Worm (Caenorhabditis elegans) whole organism, L2 larva: ENCODE data around the gene T06C12.14.

Source experiments
- C34F6.9 ChIP-seq: fragments of 150-350 bp; optimal IDR thresholded peaks from 2 replicates; lab custom pipeline; 2014; ENCODE audit warnings: missing biosample characterization, missing genetic modification characterization
- F13H6.1 ChIP-seq: sonication (generic microtip); optimal IDR thresholded peaks from 2 replicates; lab custom pipeline; 2016; ENCODE audit warnings: missing genetic modification characterization, missing compliant biosample characterization
- alr-1 ChIP-seq: fragments of 150-350 bp; optimal IDR thresholded peaks from 2 replicates; lab custom pipeline; 2014; ENCODE audit warnings: missing biosample characterization, missing genetic modification characterization
- aly-2 ChIP-seq: fragments of 150-350 bp; optimal IDR thresholded peaks from 2 replicates; lab custom pipeline; 2014; ENCODE audit warnings: missing biosample characterization, missing genetic modification characterization
- blmp-1 ChIP-seq: sonication (generic microtip); optimal IDR thresholded peaks from 2 replicates; lab custom pipeline; 2017; ENCODE audit warnings: missing genetic modification characterization, mild to moderate bottlenecking, missing compliant biosample characterization, antibody characterized with exemption, moderate library complexity; ENCODE audit not compliant: insufficient read depth
- ceh-16 ChIP-seq: fragments of 150-350 bp; optimal IDR thresholded peaks from 2 replicates; lab custom pipeline; 2014; ENCODE audit warnings: missing biosample characterization, missing genetic modification characterization
- crh-2 ChIP-seq: sonication (generic microtip); optimal IDR thresholded peaks from 2 replicates; lab custom pipeline; 2017; ENCODE audit warnings: missing biosample characterization, missing genetic modification characterization
- dmd-4 ChIP-seq: sonication (generic microtip); optimal IDR thresholded peaks from 2 replicates; lab custom pipeline; 2017; ENCODE audit warnings: missing biosample characterization, missing genetic modification characterization
- egl-27 ChIP-seq: sonication (generic microtip); optimal IDR thresholded peaks from 3 replicates; lab custom pipeline; 2017; ENCODE audit warnings: missing biosample characterization, missing genetic modification reagents, missing genetic modification characterization
- fos-1 ChIP-seq: fragments of 150-350 bp; optimal IDR thresholded peaks from 2 replicates; lab custom pipeline; 2014; ENCODE audit warnings: missing biosample characterization, missing genetic modification characterization
- lin-11 ChIP-seq: fragments of 150-350 bp; sonication (generic microtip); optimal IDR thresholded peaks from 2 replicates; lab custom pipeline; 2014; ENCODE audit warnings: missing biosample characterization, missing genetic modification characterization, inconsistent platforms, mixed read lengths
- lin-13 ChIP-seq: fragments of 150-350 bp; optimal IDR thresholded peaks from 2 replicates; lab custom pipeline; 2014; ENCODE audit warnings: missing biosample characterization, missing genetic modification reagents, missing genetic modification characterization
- lsy-2 ChIP-seq, 2 experiments: fragments of 150-350 bp in 1 of 2; sonication (generic microtip) in 1 of 2; optimal IDR thresholded peaks; 2 replicates each; lab custom pipeline; 2014 to 2017; ENCODE audit warnings: missing biosample characterization in 2 of 2, missing genetic modification characterization in 2 of 2
- mab-5 ChIP-seq: fragments of 150-350 bp; optimal IDR thresholded peaks from 2 replicates; lab custom pipeline; 2014; ENCODE audit warnings: missing biosample characterization, missing genetic modification characterization
- nhr-10 ChIP-seq: sonication (generic microtip); optimal IDR thresholded peaks from 2 replicates; lab custom pipeline; 2017; ENCODE audit warnings: missing biosample characterization, missing genetic modification characterization
- nhr-11 ChIP-seq: fragments of 150-350 bp; optimal IDR thresholded peaks from 2 replicates; lab custom pipeline; 2014; ENCODE audit warnings: missing biosample characterization, missing genetic modification characterization
- nhr-12 ChIP-seq: fragments of 150-350 bp; optimal IDR thresholded peaks from 2 replicates; lab custom pipeline; 2014; ENCODE audit warnings: missing biosample characterization, missing genetic modification characterization
- nhr-129 ChIP-seq: fragments of 150-350 bp; optimal IDR thresholded peaks from 2 replicates; lab custom pipeline; 2014; ENCODE audit warnings: missing biosample characterization, missing genetic modification characterization
- nhr-21 ChIP-seq: fragments of 150-350 bp; optimal IDR thresholded peaks from 2 replicates; lab custom pipeline; 2014; ENCODE audit warnings: missing biosample characterization, missing genetic modification characterization
- nhr-23 ChIP-seq: fragments of 150-350 bp; optimal IDR thresholded peaks from 2 replicates; lab custom pipeline; 2014; ENCODE audit warnings: missing biosample characterization, missing genetic modification reagents, missing genetic modification characterization
- nhr-237 ChIP-seq: fragments of 150-350 bp; optimal IDR thresholded peaks from 2 replicates; lab custom pipeline; 2014; ENCODE audit warnings: missing biosample characterization, missing genetic modification characterization
- nhr-25 ChIP-seq: fragments of 150-350 bp; sonication (generic microtip); optimal IDR thresholded peaks from 3 replicates; lab custom pipeline; 2014; ENCODE audit warnings: missing biosample characterization, missing genetic modification characterization
- nhr-6 ChIP-seq: fragments of 150-350 bp; optimal IDR thresholded peaks from 2 replicates; lab custom pipeline; 2014; ENCODE audit warnings: missing biosample characterization, missing genetic modification characterization
- nhr-77 ChIP-seq: fragments of 150-350 bp; optimal IDR thresholded peaks from 2 replicates; lab custom pipeline; 2014; ENCODE audit warnings: missing biosample characterization, missing genetic modification characterization
- sem-4 ChIP-seq: fragments of 150-350 bp; optimal IDR thresholded peaks from 2 replicates; lab custom pipeline; 2014; ENCODE audit warnings: missing biosample characterization, missing genetic modification reagents, missing genetic modification characterization
- skn-1 ChIP-seq: sonication (generic microtip); optimal IDR thresholded peaks from 2 replicates; lab custom pipeline; 2017; ENCODE audit warnings: missing biosample characterization, missing genetic modification characterization
- sma-9 ChIP-seq, 2 experiments: fragments of 150-350 bp in 1 of 2; sonication (generic microtip) in 1 of 2; optimal IDR thresholded peaks; 2 replicates each; lab custom pipeline; 2014 to 2016; ENCODE audit warnings: missing genetic modification characterization in 2 of 2, mild to moderate bottlenecking in 1 of 2, missing biosample characterization in 1 of 2, missing compliant biosample characterization in 1 of 2, missing genetic modification reagents in 1 of 2, moderate library complexity in 1 of 2
- snpc-4 ChIP-seq: fragments of 150-350 bp; optimal IDR thresholded peaks from 2 replicates; lab custom pipeline; 2014; ENCODE audit warnings: missing biosample characterization, missing genetic modification characterization
- unc-55 ChIP-seq: fragments of 150-350 bp; sonication (generic microtip); optimal IDR thresholded peaks from 3 replicates; lab custom pipeline; 2014; ENCODE audit warnings: missing biosample characterization, missing genetic modification reagents, missing genetic modification characterization
- unc-62 ChIP-seq: fragments of 150-350 bp; optimal IDR thresholded peaks from 2 replicates; lab custom pipeline; 2014; ENCODE audit warnings: missing biosample characterization, missing genetic modification reagents, missing genetic modification characterization
- zag-1 ChIP-seq: fragments of 150-350 bp; optimal IDR thresholded peaks from 2 replicates; lab custom pipeline; 2014; ENCODE audit warnings: missing biosample characterization, missing genetic modification characterization
- ztf-1 ChIP-seq: fragments of 200-800 bp; sonication (Bioruptor generic); conservative IDR thresholded peaks from 2 replicates; pipeline ENCODE4 v1.3.6; 2022; ENCODE audit warnings: missing genetic modification characterization, missing compliant biosample characterization
- ztf-11 ChIP-seq: sonication (generic microtip); optimal IDR thresholded peaks from 2 replicates; lab custom pipeline; 2017; ENCODE audit warnings: missing biosample characterization, missing genetic modification characterization
- ztf-4 ChIP-seq: fragments of 150-350 bp; optimal IDR thresholded peaks from 2 replicates; lab custom pipeline; 2014; ENCODE audit warnings: missing biosample characterization, missing genetic modification characterization

Gene T06C12.14

ce11 chrV:15914774-15915173 lies 15.0 kb downstream of the T06C12.14 start:
- no peak for TF ChIP-seq blmp-1 (tag; lab: Kevin White, UChicago)
- TF ChIP-seq mab-5 (tag; lab: Kevin White, UChicago) = no peak
- no peak for TF ChIP-seq C34F6.9 (tag; lab: Kevin White, UChicago)
- no peak for TF ChIP-seq nhr-21
- TF ChIP-seq nhr-12 (tag; lab: Kevin White, UChicago) = no peak
- TF ChIP-seq ztf-4 = no peak
- no peak for TF ChIP-seq ztf-11
- TF ChIP-seq zag-1 (tag; lab: Kevin White, UChicago) = no peak
- TF ChIP-seq lin-13 (GFP tag; lab: Kevin White, UChicago) = no peak
- TF ChIP-seq nhr-11 (tag; lab: Kevin White, UChicago) = no peak
- no peak for TF ChIP-seq nhr-129 (tag; lab: Kevin White, UChicago)
- no peak for TF ChIP-seq skn-1 (tag; lab: Kevin White, UChicago)
- no peak for TF ChIP-seq snpc-4 (tag; lab: Kevin White, UChicago)
- TF ChIP-seq lin-11 (tag; lab: Kevin White, UChicago) = no peak
- TF ChIP-seq unc-62 (GFP tag; lab: Kevin White, UChicago) = no peak
- no peak for TF ChIP-seq nhr-10
- TF ChIP-seq sma-9 (GFP tag; optimal IDR thresholded peaks at IDR 0.05; lab: Kevin White, UChicago) = no peak
- no peak for TF ChIP-seq sma-9 (tag; optimal IDR thresholded peaks at IDR 0.05; lab: Kevin White, UChicago)

ce11 chrV:15915307-15915706 lies 15.5 kb downstream of the T06C12.14 start:
- no peak for TF ChIP-seq lsy-2 (tag; optimal IDR thresholded peaks at IDR 0.05; lab: Kevin White, UChicago)
- TF ChIP-seq ztf-4 = no peak
- TF ChIP-seq blmp-1 (tag; lab: Kevin White, UChicago) = no peak
- TF ChIP-seq fos-1 (tag; lab: Kevin White, UChicago) = no peak
- no peak for TF ChIP-seq skn-1 (tag; lab: Kevin White, UChicago)
- no peak for TF ChIP-seq nhr-237 (tag; lab: Kevin White, UChicago)
- no peak for TF ChIP-seq nhr-11 (tag; lab: Kevin White, UChicago)
- TF ChIP-seq mab-5 (tag; lab: Kevin White, UChicago) = no peak
- TF ChIP-seq ztf-1 = no peak
- TF ChIP-seq unc-55 (GFP tag; lab: Kevin White, UChicago) = no peak
- no peak for TF ChIP-seq egl-27 (tag; lab: Kevin White, UChicago)
- no peak for TF ChIP-seq nhr-77 (tag; lab: Kevin White, UChicago)
- no peak for TF ChIP-seq sem-4 (tag; lab: Kevin White, UChicago)

ce11 chrV:15915919-15916318 lies 16.1 kb downstream of the T06C12.14 start, which contains the start of gene gst-38:
TSS of gene gst-38 (minus strand) at chrV:15916070.
- peak; percentile 63 for TF ChIP-seq fos-1 (tag; lab: Kevin White, UChicago)
- no peak for TF ChIP-seq aly-2
- TF ChIP-seq crh-2 = peak; percentile 30
- no peak for TF ChIP-seq ceh-16 (tag; lab: Kevin White, UChicago)
- no peak for TF ChIP-seq nhr-6 (tag; lab: Kevin White, UChicago)
- no peak for TF ChIP-seq nhr-23 (tag; lab: Kevin White, UChicago)
- peak; percentile 57 for TF ChIP-seq sma-9 (GFP tag; optimal IDR thresholded peaks at IDR 0.05; lab: Kevin White, UChicago)
- no peak for TF ChIP-seq sma-9 (tag; optimal IDR thresholded peaks at IDR 0.05; lab: Kevin White, UChicago)
- TF ChIP-seq dmd-4 (tag; lab: Kevin White, UChicago) = no peak
- TF ChIP-seq F13H6.1 (tag; lab: Kevin White, UChicago) = no peak

- no peak for TF ChIP-seq nhr-25 (tag; lab: Kevin White, UChicago)
These were observed 17.7 kb downstream of the T06C12.14 start, which contains the start of gene F35E8.9 for ce11 chrV:15917458-15917857. TSS of gene F35E8.9 (minus strand) at chrV:15917558.

ce11 chrV:15920273-15920672 lies 20.5 kb downstream of the T06C12.14 start, which contains the start of gene F35E8.10:
TSS of gene F35E8.10 (minus strand) at chrV:15920373.
- no peak for TF ChIP-seq lin-13 (GFP tag; lab: Kevin White, UChicago)
- TF ChIP-seq ztf-1 = no peak
- no peak for TF ChIP-seq nhr-129 (tag; lab: Kevin White, UChicago)
- no peak for TF ChIP-seq alr-1 (tag; lab: Kevin White, UChicago)
- TF ChIP-seq nhr-10 = no peak
- no peak for TF ChIP-seq nhr-6 (tag; lab: Kevin White, UChicago)
- no peak for TF ChIP-seq sem-4 (tag; lab: Kevin White, UChicago)
- no peak for TF ChIP-seq ztf-11
- no peak for TF ChIP-seq snpc-4 (tag; lab: Kevin White, UChicago)
- no peak for TF ChIP-seq skn-1 (tag; lab: Kevin White, UChicago)
- no peak for TF ChIP-seq zag-1 (tag; lab: Kevin White, UChicago)
